Worm (Caenorhabditis elegans) whole organism, mixed stage, embryonic: Measurements from ENCODE around the gene ZC443.7.

ENCODE experiments used
- M03D4.4 ChIP-seq: sonication (generic microtip); optimal IDR thresholded peaks from 2 replicates; lab custom pipeline; 2017; ENCODE audit warnings: mild to moderate bottlenecking, missing genetic modification characterization, missing compliant biosample characterization
- bed-3 ChIP-seq: fragments of 200-800 bp; sonication (Bioruptor generic); optimal IDR thresholded peaks from 3 replicates; lab custom pipeline; 2018; ENCODE audit warnings: mild to moderate bottlenecking, missing genetic modification characterization, moderate library complexity, missing compliant biosample characterization
- blmp-1 ChIP-seq: fragments of 150-350 bp; optimal IDR thresholded peaks from 2 replicates; lab custom pipeline; 2014; ENCODE audit warnings: missing biosample characterization, missing genetic modification characterization
- ceh-39 ChIP-seq: fragments of 150-350 bp; optimal IDR thresholded peaks from 2 replicates; lab custom pipeline; 2014; ENCODE audit warnings: missing biosample characterization, missing genetic modification characterization
- ceh-83 ChIP-seq: fragments of 200-800 bp; sonication (Bioruptor generic); optimal IDR thresholded peaks from 2 replicates; lab custom pipeline; 2018; ENCODE audit warnings: mild to moderate bottlenecking, missing genetic modification characterization, missing compliant biosample characterization
- ces-1 ChIP-seq: fragments of 150-350 bp; optimal IDR thresholded peaks from 2 replicates; lab custom pipeline; 2014; ENCODE audit warnings: missing biosample characterization, missing genetic modification reagents, missing genetic modification characterization
- cnd-1 ChIP-seq: fragments of 200-800 bp; sonication (Bioruptor generic); optimal IDR thresholded peaks from 2 replicates; lab custom pipeline; 2018; ENCODE audit warnings: mild to moderate bottlenecking, missing genetic modification characterization, missing compliant biosample characterization
- drap-1 ChIP-seq: fragments of 200-800 bp; sonication (Bioruptor generic); optimal IDR thresholded peaks from 3 replicates; lab custom pipeline; 2018; ENCODE audit warnings: mild to moderate bottlenecking, missing genetic modification characterization, missing compliant biosample characterization
- elt-1 ChIP-seq: sonication (generic microtip); optimal IDR thresholded peaks from 2 replicates; lab custom pipeline; 2017; ENCODE audit warnings: missing genetic modification characterization, mild to moderate bottlenecking, missing compliant biosample characterization, antibody characterized with exemption, moderate library complexity, borderline replicate concordance; ENCODE audit not compliant: insufficient read depth
- elt-3 ChIP-seq: fragments of 150-350 bp; optimal IDR thresholded peaks from 2 replicates; lab custom pipeline; 2014; ENCODE audit warnings: missing biosample characterization, missing genetic modification characterization
- flh-1 ChIP-seq: fragments of 200-800 bp; sonication (Bioruptor generic); optimal IDR thresholded peaks from 2 replicates; lab custom pipeline; 2018; ENCODE audit warnings: mild to moderate bottlenecking, missing genetic modification characterization, moderate library complexity, missing compliant biosample characterization
- ham-2 ChIP-seq: fragments of 200-800 bp; sonication (Bioruptor generic); optimal IDR thresholded peaks from 2 replicates; lab custom pipeline; 2018; ENCODE audit warnings: mild to moderate bottlenecking, missing genetic modification characterization, missing compliant biosample characterization
- hlh-1 ChIP-seq: fragments of 150-350 bp; optimal IDR thresholded peaks from 2 replicates; lab custom pipeline; 2014; ENCODE audit warnings: missing biosample characterization, missing genetic modification reagents, missing genetic modification characterization
- lin-13 ChIP-seq: fragments of 150-350 bp; optimal IDR thresholded peaks from 2 replicates; lab custom pipeline; 2014; ENCODE audit warnings: missing biosample characterization, missing genetic modification characterization
- lin-32 ChIP-seq: fragments of 200-800 bp; sonication (Bioruptor generic); optimal IDR thresholded peaks from 2 replicates; lab custom pipeline; 2018; ENCODE audit warnings: mild to moderate bottlenecking, missing genetic modification characterization, missing compliant biosample characterization
- lsy-2 ChIP-seq: fragments of 150-350 bp; optimal IDR thresholded peaks from 2 replicates; lab custom pipeline; 2014; ENCODE audit warnings: missing biosample characterization, missing genetic modification characterization
- mab-5 ChIP-seq: fragments of 150-350 bp; optimal IDR thresholded peaks from 2 replicates; lab custom pipeline; 2014; ENCODE audit warnings: missing biosample characterization, missing genetic modification characterization
- mep-1 ChIP-seq: fragments of 150-350 bp; optimal IDR thresholded peaks from 2 replicates; lab custom pipeline; 2017; ENCODE audit warnings: missing biosample characterization, missing genetic modification reagents, missing genetic modification characterization, inconsistent platforms
- mls-2 ChIP-seq: sonication (generic microtip); optimal IDR thresholded peaks from 2 replicates; lab custom pipeline; 2016; ENCODE audit warnings: mild to moderate bottlenecking, missing genetic modification characterization, moderate library complexity, missing compliant biosample characterization
- nhr-12 ChIP-seq: fragments of 150-350 bp; optimal IDR thresholded peaks from 2 replicates; lab custom pipeline; 2014; ENCODE audit warnings: missing biosample characterization, missing genetic modification characterization
- nhr-28 ChIP-seq: fragments of 150-350 bp; optimal IDR thresholded peaks from 2 replicates; lab custom pipeline; 2014; ENCODE audit warnings: missing biosample characterization, missing genetic modification characterization
- nhr-76 ChIP-seq: sonication (generic microtip); optimal IDR thresholded peaks from 2 replicates; lab custom pipeline; 2017; ENCODE audit warnings: missing biosample characterization, missing genetic modification characterization
- sem-2 ChIP-seq: fragments of 200-800 bp; sonication (Bioruptor generic); optimal IDR thresholded peaks from 2 replicates; lab custom pipeline; 2018; ENCODE audit warnings: mild to moderate bottlenecking, missing genetic modification characterization, missing compliant biosample characterization
- snpc-4 ChIP-seq: fragments of 150-350 bp; optimal IDR thresholded peaks from 2 replicates; lab custom pipeline; 2014; ENCODE audit warnings: missing biosample characterization, missing genetic modification characterization
- tbx-8 ChIP-seq: fragments of 200-800 bp; sonication (Bioruptor generic); optimal IDR thresholded peaks from 2 replicates; lab custom pipeline; 2018; ENCODE audit warnings: mild to moderate bottlenecking, missing genetic modification characterization, moderate library complexity, missing compliant biosample characterization
- unc-120 ChIP-seq: sonication (generic microtip); optimal IDR thresholded peaks from 2 replicates; lab custom pipeline; 2017; ENCODE audit warnings: missing genetic modification characterization, missing compliant biosample characterization; ENCODE audit not compliant: poor library complexity, severe bottlenecking
- unc-39 ChIP-seq: fragments of 150-350 bp; optimal IDR thresholded peaks from 2 replicates; lab custom pipeline; 2014; ENCODE audit warnings: missing biosample characterization, missing genetic modification characterization
- unc-62 ChIP-seq: fragments of 150-350 bp; optimal IDR thresholded peaks from 2 replicates; lab custom pipeline; 2014; ENCODE audit warnings: missing biosample characterization, missing genetic modification reagents, missing genetic modification characterization
- zip-8 ChIP-seq: fragments of 150-350 bp; optimal IDR thresholded peaks from 2 replicates; lab custom pipeline; 2014; ENCODE audit warnings: missing biosample characterization, missing genetic modification characterization
- ztf-11 ChIP-seq: fragments of 150-350 bp; optimal IDR thresholded peaks from 2 replicates; lab custom pipeline; 2014; ENCODE audit warnings: missing biosample characterization, missing genetic modification characterization

Gene ZC443.7

ce11 chrV:12806190-12806589, at the start of gene ZC443.7:
TSS of gene ZC443.7 (plus strand) at chrV:12806490.
- no peak for TF ChIP-seq cnd-1
- TF ChIP-seq M03D4.4 (tag; lab: Kevin White, UChicago): no peak
- no peak for TF ChIP-seq lsy-2 (tag; lab: Kevin White, UChicago)
- TF ChIP-seq bed-3: no peak
- no peak for TF ChIP-seq ces-1 (GFP tag; lab: Kevin White, UChicago)
- TF ChIP-seq unc-62 (GFP tag; lab: Kevin White, UChicago): no peak
- TF ChIP-seq ceh-83 (GFP tag; lab: Kevin White, UChicago): no peak
- no peak for TF ChIP-seq flh-1 (GFP tag; lab: Kevin White, UChicago)
- TF ChIP-seq hlh-1 (tag; lab: Kevin White, UChicago): no peak
- TF ChIP-seq blmp-1 (tag; lab: Kevin White, UChicago): no peak
- TF ChIP-seq nhr-12 (tag; lab: Kevin White, UChicago): no peak
- TF ChIP-seq sem-2 (GFP tag; lab: Kevin White, UChicago): no peak
- no peak for TF ChIP-seq unc-120 (tag; lab: Kevin White, UChicago)
- no peak for TF ChIP-seq ztf-11
- TF ChIP-seq, all 35 proteins: peak for 0

- TF ChIP-seq unc-120 (tag; lab: Kevin White, UChicago) (no peak), nhr-28 (no peak), sem-2 (GFP tag; lab: Kevin White, UChicago) (no peak), unc-62 (GFP tag; lab: Kevin White, UChicago) (no peak), mep-1 (no peak), ceh-39 (no peak), elt-3 (tag; lab: Kevin White, UChicago) (no peak), mls-2 (no peak), lin-13 (no peak), bed-3 (no peak)
Measured at ce11 chrV:12759660-12760059, 46.6 kb upstream of the ZC443.7 start, which contains the start of gene papl-1. TSS of gene papl-1 (minus strand) at chrV:12759760.

- no peak for TF ChIP-seq elt-1 (tag; lab: Kevin White, UChicago)
- no peak for TF ChIP-seq ceh-39
- no peak for TF ChIP-seq mls-2
- no peak for TF ChIP-seq elt-3 (tag; lab: Kevin White, UChicago)
- no peak for TF ChIP-seq mep-1
- no peak for TF ChIP-seq unc-39 (tag; lab: Kevin White, UChicago)
- no peak for TF ChIP-seq unc-120 (tag; lab: Kevin White, UChicago)
- TF ChIP-seq flh-1 (GFP tag; lab: Kevin White, UChicago): no peak
- no peak for TF ChIP-seq mab-5 (tag; lab: Kevin White, UChicago)
Measured at ce11 chrV:12760913-12761312, 45.4 kb upstream of the ZC443.7 start, which contains the start of gene F18E2.15. TSS of gene F18E2.15 (minus strand) at chrV:12761013.

ce11 chrV:12763291-12763995, 42.8 kb upstream of the ZC443.7 start, which contains the start of the genes abcf-1 and scc-3:
TSS of gene abcf-1 (minus strand) at chrV:12763375.
TSS of gene scc-3 (plus strand) at chrV:12763945.
- TF ChIP-seq lsy-2 (tag; lab: Kevin White, UChicago) (peak; percentile 93), nhr-12 (tag; lab: Kevin White, UChicago) (no peak)

ce11 chrV:12768946-12769345, 37.3 kb upstream of the ZC443.7 start, which contains the start of gene srt-43:
TSS of gene srt-43 (plus strand) at chrV:12769246.
- no peak for TF ChIP-seq elt-3 (tag; lab: Kevin White, UChicago)
- no peak for TF ChIP-seq elt-1 (tag; lab: Kevin White, UChicago)
- no peak for TF ChIP-seq bed-3
- TF ChIP-seq unc-120 (tag; lab: Kevin White, UChicago): no peak
- no peak for TF ChIP-seq ztf-11
- no peak for TF ChIP-seq lin-32
- no peak for TF ChIP-seq M03D4.4 (tag; lab: Kevin White, UChicago)
- TF ChIP-seq snpc-4: no peak
- TF ChIP-seq flh-1 (GFP tag; lab: Kevin White, UChicago): no peak
- no peak for TF ChIP-seq nhr-76 (tag; lab: Kevin White, UChicago)
- TF ChIP-seq zip-8 (tag; lab: Kevin White, UChicago): no peak
- no peak for TF ChIP-seq sem-2 (GFP tag; lab: Kevin White, UChicago)
- TF ChIP-seq blmp-1 (tag; lab: Kevin White, UChicago): no peak
- no peak for TF ChIP-seq drap-1
- no peak for TF ChIP-seq lin-13
- TF ChIP-seq ceh-83 (GFP tag; lab: Kevin White, UChicago): no peak
- no peak for TF ChIP-seq ham-2
- no peak for TF ChIP-seq ces-1 (GFP tag; lab: Kevin White, UChicago)
- no peak for TF ChIP-seq tbx-8 (GFP tag; lab: Kevin White, UChicago)
- TF ChIP-seq, all 35 proteins: peak for 0
